Worm (Caenorhabditis elegans): ENCODE data around the gene his-32.

his-32 gene

ce11 chrIV:8291232-8291631, 42.9 kb upstream of the his-32 start, which contains the start of gene K07H8.2:
K07H8.2 (plus strand) TSS chrIV:8291532.
- no peak for TF ChIP-seq sdz-12 (GFP tag; optimal IDR thresholded peaks at IDR 0.05)
- no peak for TF ChIP-seq T26A8.4 (GFP tag; IDR thresholded peaks at IDR 0.05)
- TF ChIP-seq snpc-1.2 (GFP tag; IDR thresholded peaks at IDR 0.05): no peak
- no peak for TF ChIP-seq unc-39 (tag; optimal IDR thresholded peaks at IDR 0.05)
- TF ChIP-seq lin-1 (GFP tag; IDR thresholded peaks at IDR 0.05): no peak
- TF ChIP-seq nhr-28 (tag; optimal IDR thresholded peaks at IDR 0.05): no peak
- TF ChIP-seq cey-2 (tag; optimal IDR thresholded peaks at IDR 0.05; ENCODE audit: borderline replicate concordance, insufficient read depth): no peak
- TF ChIP-seq F49E8.2 (tag; optimal IDR thresholded peaks at IDR 0.05; ENCODE audit: borderline replicate concordance): no peak
- TF ChIP-seq nhr-102 (tag; optimal IDR thresholded peaks at IDR 0.05): no peak
- no peak for TF ChIP-seq ceh-20 (GFP tag; IDR thresholded peaks at IDR 0.05)
- no peak for TF ChIP-seq nhr-10 (tag; optimal IDR thresholded peaks at IDR 0.05)
- TF ChIP-seq unc-130 (GFP tag; optimal IDR thresholded peaks at IDR 0.05): no peak

- TF ChIP-seq hif-1 (tag; optimal IDR thresholded peaks at IDR 0.05) (no peak), zfp-3 (GFP tag; conservative IDR thresholded peaks at IDR 0.05) (0 out of 2 replicates have a peak, but pooled peaks have one; percentile 62)
These were observed 39.5 kb upstream of the his-32 start, which contains the start of gene tbce-1 for ce11 chrIV:8294650-8295049. tbce-1 (plus strand) TSS chrIV:8294690.

ce11 chrIV:8297192-8297591, 36.9 kb upstream of the his-32 start, which contains the start of gene nprl-3:
nprl-3 (plus strand) TSS chrIV:8297492.
- no peak for TF ChIP-seq nhr-41 (GFP tag; IDR thresholded peaks at IDR 0.05)
- no peak for TF ChIP-seq dpl-1 (GFP tag; optimal IDR thresholded peaks at IDR 0.05)
- no peak for TF ChIP-seq vab-7 (GFP tag; IDR thresholded peaks at IDR 0.05)
- no peak for TF ChIP-seq ces-1 (GFP tag; optimal IDR thresholded peaks at IDR 0.05)
- TF ChIP-seq ceh-28 (tag; optimal IDR thresholded peaks at IDR 0.05): no peak
- no peak for TF ChIP-seq hlh-30 (tag; optimal IDR thresholded peaks at IDR 0.05; ENCODE audit: insufficient read depth)
- no peak for TF ChIP-seq ZK546.5 (tag; optimal IDR thresholded peaks at IDR 0.05)
- TF ChIP-seq D1046.2 (GFP tag; IDR thresholded peaks at IDR 0.05): no peak
- TF ChIP-seq nhr-28 (tag; optimal IDR thresholded peaks at IDR 0.05): no peak
- no peak for TF ChIP-seq nhr-111 (GFP tag; optimal IDR thresholded peaks at IDR 0.05)
- TF ChIP-seq nhr-102 (tag; optimal IDR thresholded peaks at IDR 0.05): no peak
- no peak for TF ChIP-seq nhr-77 (tag; optimal IDR thresholded peaks at IDR 0.05)
- TF ChIP-seq sdz-12 (GFP tag; optimal IDR thresholded peaks at IDR 0.05): no peak
- no peak for TF ChIP-seq nhr-237 (tag; optimal IDR thresholded peaks at IDR 0.05)
- no peak for TF ChIP-seq php-3 (GFP tag; IDR thresholded peaks at IDR 0.05)

- TF ChIP-seq zip-2 (tag; optimal IDR thresholded peaks at IDR 0.05) (no peak), nhr-10 (tag; optimal IDR thresholded peaks at IDR 0.05) (no peak), mdl-1 (tag; optimal IDR thresholded peaks at IDR 0.05) (no peak), ztf-7 (tag; optimal IDR thresholded peaks at IDR 0.05) (no peak)
These were observed 34.5 kb upstream of the his-32 start, which contains the start of gene F35H10.6 for ce11 chrIV:8299636-8300035. F35H10.6 (plus strand) TSS chrIV:8299936.

ce11 chrIV:8300468-8300867, 33.6 kb upstream of the his-32 start, which contains the start of gene F35H10.5:
F35H10.5 (plus strand) TSS chrIV:8300768.
- TF ChIP-seq lin-38 (GFP tag; IDR thresholded peaks at IDR 0.05) (0 out of 2 replicates have a peak, but pooled peaks have one; percentile 8), Y75B8A.6 (GFP tag; IDR thresholded peaks at IDR 0.05) (no peak)

ce11 chrIV:8301925-8302324, 32.2 kb upstream of the his-32 start:
- TF ChIP-seq ZK337.2 (GFP tag; IDR thresholded peaks at IDR 0.05): no peak
- no peak for TF ChIP-seq egl-27 (tag; optimal IDR thresholded peaks at IDR 0.05)
- TF ChIP-seq nhr-28 (tag; optimal IDR thresholded peaks at IDR 0.05): peak; percentile 93
- peak; percentile 57 for TF ChIP-seq mep-1 (tag; optimal IDR thresholded peaks at IDR 0.05)
- no peak for TF ChIP-seq ama-1 (optimal IDR thresholded peaks at IDR 0.05)
- peak in 1 of 2 experiments; percentile 88 for TF ChIP-seq unc-62 (GFP tag; optimal IDR thresholded peaks at IDR 0.05 in 1 of 2)
- no peak for TF ChIP-seq unc-62 (tag; optimal IDR thresholded peaks at IDR 0.05)
- peak; percentile 12 for TF ChIP-seq nhr-11 (tag; optimal IDR thresholded peaks at IDR 0.05)
- TF ChIP-seq vab-7 (GFP tag; IDR thresholded peaks at IDR 0.05): no peak
- TF ChIP-seq daf-12 (tag; optimal IDR thresholded peaks at IDR 0.05): no peak
- TF ChIP-seq mdl-1 (tag; optimal IDR thresholded peaks at IDR 0.05): peak in 1 of 2 experiments; percentile 62
- TF ChIP-seq hlh-11 (tag; optimal IDR thresholded peaks at IDR 0.05): peak; percentile 41
- no peak for TF ChIP-seq zag-1 (tag; optimal IDR thresholded peaks at IDR 0.05)
- TF ChIP-seq mxl-3 (GFP tag; optimal IDR thresholded peaks at IDR 0.05): peak; percentile 62
- peak; percentile 78 for TF ChIP-seq nhr-25 (tag; optimal IDR thresholded peaks at IDR 0.05; ENCODE audit: borderline replicate concordance, insufficient read depth)
- TF ChIP-seq snpc-1.2 (GFP tag; IDR thresholded peaks at IDR 0.05): no peak
